Worm (Caenorhabditis elegans) whole organism, L1 larva: ENCODE data around the gene Y81B9A.2.

Experiments
- blmp-1 ChIP-seq: fragments of 150-350 bp; optimal IDR thresholded peaks from 2 replicates; lab custom pipeline; 2014; ENCODE audit warnings: missing biosample characterization, missing genetic modification characterization
- elt-2 ChIP-seq: sonication (generic microtip); optimal IDR thresholded peaks from 2 replicates; lab custom pipeline; 2016; ENCODE audit warnings: missing genetic modification characterization, mild to moderate bottlenecking, inconsistent platforms, missing compliant biosample characterization, missing genetic modification reagents
- ets-5 ChIP-seq: fragments of 200-800 bp; sonication (Bioruptor generic); IDR thresholded peaks from 2 replicates; pipeline ENCODE4 v1.3.6; 2022; ENCODE audit warnings: missing genetic modification characterization, missing compliant biosample characterization
- nhr-11 ChIP-seq: fragments of 150-350 bp; optimal IDR thresholded peaks from 2 replicates; lab custom pipeline; 2014; ENCODE audit warnings: missing biosample characterization, missing genetic modification characterization
- nhr-28 ChIP-seq: fragments of 150-350 bp; optimal IDR thresholded peaks from 2 replicates; lab custom pipeline; 2014; ENCODE audit warnings: missing biosample characterization, missing genetic modification characterization
- skn-1 ChIP-seq: fragments of 150-350 bp; optimal IDR thresholded peaks from 2 replicates; lab custom pipeline; 2014; ENCODE audit warnings: missing biosample characterization, missing genetic modification characterization
- sox-4 ChIP-seq: sonication (generic microtip); optimal IDR thresholded peaks from 2 replicates; lab custom pipeline; 2016; ENCODE audit warnings: missing genetic modification characterization, missing compliant biosample characterization
- sup-37 ChIP-seq: fragments of 200-800 bp; sonication (Bioruptor generic); optimal IDR thresholded peaks from 2 replicates; lab custom pipeline; 2018; ENCODE audit warnings: mild to moderate bottlenecking, missing genetic modification characterization, missing compliant biosample characterization
- zag-1 ChIP-seq: fragments of 150-350 bp; optimal IDR thresholded peaks from 2 replicates; lab custom pipeline; 2014; ENCODE audit warnings: missing biosample characterization, missing genetic modification characterization

DNA sequence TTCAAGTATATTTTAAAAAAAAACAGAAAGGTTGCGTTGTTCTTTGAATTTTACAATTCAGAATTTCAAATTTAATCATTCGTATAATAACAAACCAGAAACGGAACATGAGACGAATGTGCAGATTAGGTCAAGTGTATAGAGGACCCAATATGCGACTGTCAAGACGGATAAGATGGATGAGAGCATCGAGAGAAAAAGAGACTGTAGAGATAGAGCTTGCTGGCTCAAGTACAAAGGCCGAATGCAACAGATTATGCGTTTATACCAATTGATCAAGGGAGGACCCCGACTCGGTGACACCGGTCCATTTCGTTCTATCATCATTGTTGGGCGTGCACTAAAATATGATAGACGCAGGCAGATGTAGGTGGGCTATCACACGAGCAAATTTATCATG is 46.4 kb downstream of the Y81B9A.2 start:
- no peak for TF ChIP-seq nhr-11 (tag; lab: Kevin White, UChicago)
- no peak for TF ChIP-seq blmp-1
- no peak for TF ChIP-seq sup-37 (GFP tag; lab: Kevin White, UChicago)
- no peak for TF ChIP-seq ets-5 (GFP tag; lab: Robert Waterston, UW)
- no peak for TF ChIP-seq sox-4 (tag; lab: Kevin White, UChicago)
- no peak for TF ChIP-seq nhr-28 (tag; lab: Kevin White, UChicago)
- no peak for TF ChIP-seq zag-1 (tag; lab: Kevin White, UChicago)
- TF ChIP-seq skn-1, result no peak
- TF ChIP-seq elt-2 (tag; lab: Kevin White, UChicago), result no peak
